Worm (Caenorhabditis elegans) whole organism, L3 larva: ENCODE data around the gene lys-1.

ENCODE experiments used
- ZK546.5 ChIP-seq: sonication (generic microtip); optimal IDR thresholded peaks from 2 replicates; lab custom pipeline; 2017; ENCODE audit warnings: missing biosample characterization, missing genetic modification characterization
- ama-1 ChIP-seq: fragments of 150-350 bp; optimal IDR thresholded peaks from 2 replicates; lab custom pipeline; 2018
- ceh-82 ChIP-seq: fragments of 150-350 bp; optimal IDR thresholded peaks from 2 replicates; lab custom pipeline; 2014; ENCODE audit warnings: missing biosample characterization, missing genetic modification characterization
- ceh-9 ChIP-seq: sonication (generic microtip); optimal IDR thresholded peaks from 2 replicates; lab custom pipeline; 2018; ENCODE audit warnings: missing biosample characterization, missing genetic modification characterization
- nfya-1 ChIP-seq: sonication (generic microtip); optimal IDR thresholded peaks from 2 replicates; lab custom pipeline; 2017; ENCODE audit warnings: missing genetic modification characterization, mild to moderate bottlenecking, missing compliant biosample characterization, antibody characterized with exemption, moderate library complexity; ENCODE audit not compliant: insufficient read depth
- nhr-237 ChIP-seq: fragments of 150-350 bp; optimal IDR thresholded peaks from 2 replicates; lab custom pipeline; 2014; ENCODE audit warnings: missing biosample characterization, missing genetic modification characterization
- nhr-43 ChIP-seq: sonication (generic microtip); optimal IDR thresholded peaks from 2 replicates; lab custom pipeline; 2016; ENCODE audit warnings: mild to moderate bottlenecking, missing genetic modification characterization, missing compliant biosample characterization; ENCODE audit not compliant: poor library complexity, severe bottlenecking
- unc-62 ChIP-seq: fragments of 150-350 bp; sonication (generic microtip); optimal IDR thresholded peaks from 4 replicates; lab custom pipeline; 2014; ENCODE audit warnings: missing biosample characterization, missing genetic modification reagents, missing genetic modification characterization

DNA sequence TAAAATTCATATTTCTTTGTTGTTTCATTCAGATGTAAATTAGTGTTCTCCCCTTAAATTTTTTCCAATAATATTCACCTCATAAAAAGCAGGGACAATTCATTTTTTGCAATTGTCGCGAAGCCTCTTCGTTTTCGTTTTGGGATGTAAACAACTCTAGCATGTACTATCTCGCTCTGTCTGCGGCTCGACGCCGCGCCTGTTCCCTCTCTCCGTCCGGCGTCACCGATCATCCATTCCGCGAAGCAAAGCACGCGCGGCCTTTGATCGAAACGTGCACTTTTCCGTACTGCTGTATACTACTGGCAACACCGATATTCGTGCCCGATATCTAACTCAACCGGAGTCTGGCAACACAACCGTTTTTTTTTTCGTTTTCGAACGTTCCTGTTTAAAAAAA is 30.7 kb upstream of the lys-1 start:
- TF ChIP-seq unc-62 (GFP tag; lab: Kevin White, UChicago) (no peak), nfya-1 (tag; lab: Kevin White, UChicago) (peak; percentile 41), ama-1 (no peak), ZK546.5 (no peak), nhr-237 (tag; lab: Kevin White, UChicago) (no peak), ceh-9 (tag; lab: Kevin White, UChicago) (no peak), ceh-82 (tag; lab: Kevin White, UChicago) (no peak), nhr-43 (tag; lab: Kevin White, UChicago) (no peak)
